Fruit fly (Drosophila melanogaster): Measurements from ENCODE around the gene Pgant6.

The Pgant6 gene

DNA sequence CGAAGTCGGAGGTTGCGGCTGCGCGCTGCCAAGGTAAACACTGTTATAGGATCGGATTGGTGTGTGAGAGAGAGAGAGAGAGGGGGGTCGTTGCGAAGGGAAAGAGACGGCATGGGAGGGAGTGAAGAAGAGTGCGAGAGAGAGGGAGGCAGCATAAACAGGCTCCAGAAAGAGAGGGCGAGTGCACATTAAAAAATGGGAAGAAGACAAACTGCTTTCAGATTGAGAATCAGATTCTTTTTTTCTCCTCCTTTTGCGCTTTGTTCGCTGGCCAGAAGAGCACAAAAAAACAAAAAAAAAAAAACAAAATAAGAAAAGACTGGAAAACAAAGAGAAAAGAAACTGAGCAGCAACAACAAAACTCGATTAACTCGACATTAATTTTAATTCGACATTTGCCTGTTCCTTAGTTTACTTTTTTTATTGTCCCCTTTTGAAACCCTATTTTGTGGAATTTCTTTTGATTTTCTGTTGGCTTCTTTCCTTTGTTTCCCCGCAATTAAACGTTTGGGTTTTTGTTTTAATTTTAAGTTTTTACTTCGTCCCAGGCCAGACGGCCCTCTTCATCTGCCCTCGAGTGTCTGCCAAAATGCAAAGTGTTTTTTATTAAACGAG is 26.3 kb downstream of the Pgant6 start (continued):
- TF ChIP-seq CG8290 (GFP tag; optimal IDR thresholded peaks at IDR 0.05): no peak
- TF ChIP-seq CG8290 (tag; optimal IDR thresholded peaks at IDR 0.05): peak in 1 of 2 experiments; percentile 16
- peak; percentile 33 for TF ChIP-seq CG17385 (GFP tag; optimal IDR thresholded peaks at IDR 0.05)
- TF ChIP-seq Scr (GFP tag; IDR thresholded peaks at IDR 0.05; ENCODE audit: partially characterized antibody): no peak

DNA sequence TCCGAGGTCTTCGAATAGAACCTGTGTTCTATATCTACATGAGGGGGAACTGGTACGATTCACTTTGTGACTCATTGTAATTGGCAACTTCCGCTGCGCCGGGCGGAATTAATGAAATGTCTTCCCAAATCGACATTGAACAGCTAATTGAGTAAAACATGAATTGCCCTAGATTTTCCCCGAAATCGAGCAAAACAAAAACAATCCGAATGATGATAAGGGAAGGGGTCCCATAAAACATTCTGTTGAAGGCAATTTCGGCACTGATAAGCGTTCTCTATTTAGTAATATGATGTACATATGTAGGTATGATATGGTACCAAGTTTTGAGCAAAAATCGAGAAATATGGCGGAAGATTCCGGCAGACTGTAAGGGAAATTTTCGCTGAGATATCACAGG is 27.7 kb downstream of the Pgant6 start:
- TF ChIP-seq mirr (GFP tag; optimal IDR thresholded peaks at IDR 0.05) (peak; percentile 39), al (GFP tag; IDR thresholded peaks at IDR 0.05) (no peak), caup (GFP tag; optimal IDR thresholded peaks at IDR 0.05; ENCODE audit: severe bottlenecking) (peak; percentile 11), wdn (GFP tag; IDR thresholded peaks at IDR 0.05) (no peak), CG17361 (GFP tag; IDR thresholded peaks at IDR 0.05) (no peak), her (GFP tag; optimal IDR thresholded peaks at IDR 0.05) (no peak), chm (GFP tag; IDR thresholded peaks at IDR 0.05) (no peak), Mrtf (GFP tag; IDR thresholded peaks at IDR 0.05) (no peak), da (GFP tag; optimal IDR thresholded peaks at IDR 0.05) (no peak), CG8765 (GFP tag; IDR thresholded peaks at IDR 0.05) (no peak), dm (GFP tag; optimal IDR thresholded peaks at IDR 0.05) (no peak), CG12071 (GFP tag; optimal IDR thresholded peaks at IDR 0.05) (no peak), z (GFP tag; IDR thresholded peaks at IDR 0.05) (no peak), CG10147 (GFP tag; optimal IDR thresholded peaks at IDR 0.05) (no peak), Ada2b (GFP tag; IDR thresholded peaks at IDR 0.05) (no peak), PHDP (tag; optimal IDR thresholded peaks at IDR 0.05) (no peak), CG1233 (GFP tag; optimal IDR thresholded peaks at IDR 0.05) (no peak), CG6254 (GFP tag; optimal IDR thresholded peaks at IDR 0.05) (no peak), salm (tag; optimal IDR thresholded peaks at IDR 0.05) (no peak), CG13894 (tag; optimal IDR thresholded peaks at IDR 0.05) (peak; percentile 23), sug (tag; optimal IDR thresholded peaks at IDR 0.05) (peak; percentile 69), grn (GFP tag; optimal IDR thresholded peaks at IDR 0.05) (no peak), Lim3 (GFP tag; IDR thresholded peaks at IDR 0.05) (peak; percentile 14; the same call in 1 of the 2 replicates), Med (GFP tag) (peak; percentile 25), CG9437 (GFP tag; optimal IDR thresholded peaks at IDR 0.05) (no peak), gcm (GFP tag; optimal IDR thresholded peaks at IDR 0.05) (no peak), lab (GFP tag; optimal IDR thresholded peaks at IDR 0.05) (peak; percentile 20), Ets65A (GFP tag) (no peak), CG17385 (GFP tag; optimal IDR thresholded peaks at IDR 0.05) (no peak), sd (tag; optimal IDR thresholded peaks at IDR 0.05) (peak; percentile 26), cwo (GFP tag; optimal IDR thresholded peaks at IDR 0.05) (no peak), ara (GFP tag; IDR thresholded peaks at IDR 0.05) (no peak), Abd-B (GFP tag; optimal IDR thresholded peaks at IDR 0.05) (no peak), CG1792 (GFP tag; optimal IDR thresholded peaks at IDR 0.05) (no peak), Atf6 (GFP tag; IDR thresholded peaks at IDR 0.05) (0 out of 2 replicates have a peak, but pooled peaks have one; percentile 26), Six4 (GFP tag; optimal IDR thresholded peaks at IDR 0.05) (no peak), eve (GFP tag; optimal IDR thresholded peaks at IDR 0.05) (peak in 1 of 2 experiments; percentile 6), CG34376 (GFP tag; optimal IDR thresholded peaks at IDR 0.05) (peak; percentile 65), ftz-f1 (GFP tag; optimal IDR thresholded peaks at IDR 0.05) (peak; percentile 3), Vsx1 (GFP tag; optimal IDR thresholded peaks at IDR 0.05) (peak; percentile 10), ken (GFP tag; IDR thresholded peaks at IDR 0.05) (no peak), kah (GFP tag; optimal IDR thresholded peaks at IDR 0.05) (no peak), CG11723 (GFP tag; optimal IDR thresholded peaks at IDR 0.05) (no peak), CG17612 (GFP tag; IDR thresholded peaks at IDR 0.05) (no peak), CG3726 (GFP tag; IDR thresholded peaks at IDR 0.05) (no peak), CG2678 (tag; optimal IDR thresholded peaks at IDR 0.05) (peak; percentile 9)

Measured in whole organism, embryonic.